Fruit fly (Drosophila melanogaster): ENCODE results near the gene CG32079.

CG32079 gene

dm6 chr3L:11061200-11061599 is 35.8 kb downstream of the CG32079 start, which contains the start of the genes CG6321 and Blos2:
Gene CG6321 (minus strand): TSS chr3L:11061224.
Gene Blos2 (plus strand): TSS chr3L:11061571.
- TF ChIP-seq psq (optimal IDR thresholded peaks at IDR 0.05): no peak
- TF ChIP-seq insv (optimal IDR thresholded peaks at IDR 0.05): no peak
- TF ChIP-seq ttk (optimal IDR thresholded peaks at IDR 0.05): no peak
- TF ChIP-seq Sin3A (optimal IDR thresholded peaks at IDR 0.05): no peak
- no peak for TF ChIP-seq Myc (optimal IDR thresholded peaks at IDR 0.05)

- TF ChIP-seq ttk (optimal IDR thresholded peaks at IDR 0.05) (no peak), h (optimal IDR thresholded peaks at IDR 0.05) (no peak), Myc (optimal IDR thresholded peaks at IDR 0.05) (no peak)
Observed at dm6 chr3L:11062441-11062840, 37.1 kb downstream of the CG32079 start, which contains the start of gene CG32069. Gene CG32069 (minus strand): TSS chr3L:11062614.

dm6 chr3L:11064689-11065088 is 39.3 kb downstream of the CG32079 start, which contains the start of the genes CG32075, CG45101 and SuUR:
Gene CG32075 (minus strand): TSS chr3L:11064941.
Gene CG45101 (plus strand): TSS chr3L:11064991.
Gene SuUR (plus strand): TSS chr3L:11064991.
- TF ChIP-seq insv (optimal IDR thresholded peaks at IDR 0.05): no peak
- no peak for TF ChIP-seq ttk (optimal IDR thresholded peaks at IDR 0.05)
- no peak for TF ChIP-seq Myc (optimal IDR thresholded peaks at IDR 0.05)
- no peak for TF ChIP-seq psq (optimal IDR thresholded peaks at IDR 0.05)
- no peak for TF ChIP-seq Sin3A (optimal IDR thresholded peaks at IDR 0.05)
- no peak for TF ChIP-seq h (optimal IDR thresholded peaks at IDR 0.05)

- TF ChIP-seq psq (optimal IDR thresholded peaks at IDR 0.05): no peak
- no peak for TF ChIP-seq Myc (optimal IDR thresholded peaks at IDR 0.05)
- TF ChIP-seq insv (optimal IDR thresholded peaks at IDR 0.05): no peak
- TF ChIP-seq ttk (optimal IDR thresholded peaks at IDR 0.05): no peak
- no peak for TF ChIP-seq h (optimal IDR thresholded peaks at IDR 0.05)
- TF ChIP-seq Sin3A (optimal IDR thresholded peaks at IDR 0.05): no peak
Observed at dm6 chr3L:11065850-11066249, 40.5 kb downstream of the CG32079 start.

- TF ChIP-seq ttk (optimal IDR thresholded peaks at IDR 0.05) (no peak), Sin3A (optimal IDR thresholded peaks at IDR 0.05) (no peak), insv (optimal IDR thresholded peaks at IDR 0.05) (no peak), h (optimal IDR thresholded peaks at IDR 0.05) (no peak), Myc (optimal IDR thresholded peaks at IDR 0.05) (no peak), psq (optimal IDR thresholded peaks at IDR 0.05) (no peak)
Observed at dm6 chr3L:11069764-11070163, 44.4 kb downstream of the CG32079 start, which contains the start of gene CG6310. Gene CG6310 (minus strand): TSS chr3L:11069864.

- no peak for TF ChIP-seq insv (optimal IDR thresholded peaks at IDR 0.05)
- no peak for TF ChIP-seq Sin3A (optimal IDR thresholded peaks at IDR 0.05)
- TF ChIP-seq psq (optimal IDR thresholded peaks at IDR 0.05): no peak
- TF ChIP-seq h (optimal IDR thresholded peaks at IDR 0.05): no peak
- no peak for TF ChIP-seq ttk (optimal IDR thresholded peaks at IDR 0.05)
Observed at dm6 chr3L:11070372-11070854, 45.1 kb downstream of the CG32079 start, which contains the start of gene Mocs1. Gene Mocs1 (plus strand): TSS chr3L:11070526.

dm6 chr3L:11071057-11071456 is 45.7 kb downstream of the CG32079 start:
- no peak for TF ChIP-seq ttk (optimal IDR thresholded peaks at IDR 0.05)
- TF ChIP-seq insv (optimal IDR thresholded peaks at IDR 0.05): no peak
- TF ChIP-seq Sin3A (optimal IDR thresholded peaks at IDR 0.05): no peak
- TF ChIP-seq psq (optimal IDR thresholded peaks at IDR 0.05): no peak
- TF ChIP-seq Myc (optimal IDR thresholded peaks at IDR 0.05): no peak
- TF ChIP-seq h (optimal IDR thresholded peaks at IDR 0.05): no peak

dm6 chr3L:11074043-11074853 is 48.9 kb downstream of the CG32079 start, which contains the start of the genes Pfdn2 and Noc1:
Gene Pfdn2 (minus strand): TSS chr3L:11074388.
Gene Noc1 (plus strand): TSS chr3L:11074769.
- TF ChIP-seq insv (optimal IDR thresholded peaks at IDR 0.05): no peak
- TF ChIP-seq ttk (optimal IDR thresholded peaks at IDR 0.05): no peak
- no peak for TF ChIP-seq psq (optimal IDR thresholded peaks at IDR 0.05)
- TF ChIP-seq h (optimal IDR thresholded peaks at IDR 0.05): no peak
- no peak for TF ChIP-seq Sin3A (optimal IDR thresholded peaks at IDR 0.05)
- no peak for TF ChIP-seq Myc (optimal IDR thresholded peaks at IDR 0.05)
